ENCODE assay signal across 5 worm cellular contexts in the genomic region with DNA sequence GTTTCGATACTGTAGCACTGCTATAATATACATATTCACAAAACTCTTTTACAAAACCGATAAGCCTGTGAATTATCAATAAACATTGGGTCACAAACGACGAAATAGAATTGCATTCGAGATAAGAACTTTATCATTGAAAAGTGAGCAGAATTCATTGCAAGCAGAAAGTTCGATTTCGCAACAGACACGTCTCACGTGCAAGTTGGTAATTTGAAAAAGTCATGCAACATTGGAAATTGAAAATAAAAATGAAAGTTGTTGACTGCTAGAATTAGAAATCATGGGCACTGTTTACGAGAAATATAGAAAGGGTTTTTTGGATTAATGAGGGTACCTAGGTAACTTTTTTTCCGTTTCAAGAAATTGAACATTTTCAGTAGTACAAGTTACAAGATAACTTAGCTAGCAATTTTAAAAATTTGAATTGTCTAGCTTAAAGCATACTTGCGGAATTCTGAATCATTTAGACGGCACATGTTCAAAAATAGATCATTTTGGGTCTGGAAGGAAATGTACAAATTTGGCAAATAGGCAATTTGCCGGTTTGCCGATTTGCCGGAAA.
TF ChIP-seq lines count a peak whose summit lies in the region.

No protein-coding gene starts in this region.

TF ChIP-seq in whole organism, L1 larva, 84 proteins besides CTCF, POLR2A, EP300 and RAD21 (continued from another document and continues in another):
- no peak for TF ChIP-seq hlh-4 (tag; optimal IDR thresholded peaks at IDR 0.05; lab: Kevin White, UChicago)
- no peak for TF ChIP-seq ceh-63 (GFP tag; optimal IDR thresholded peaks at IDR 0.05; lab: Kevin White, UChicago)
- TF ChIP-seq nhr-84 (tag; optimal IDR thresholded peaks at IDR 0.05; lab: Kevin White, UChicago), result no peak
- TF ChIP-seq unc-30 (tag; optimal IDR thresholded peaks at IDR 0.05; lab: Kevin White, UChicago), result no peak
- 0 out of 2 replicates have a peak, but pooled peaks have one; percentile 30 for TF ChIP-seq grh-1 (GFP tag; IDR thresholded peaks at IDR 0.05; lab: Robert Waterston, UW)
- peak; percentile 46 for TF ChIP-seq blmp-1 (tag; optimal IDR thresholded peaks at IDR 0.05; lab: Kevin White, UChicago)
- no peak for TF ChIP-seq unc-86 (tag; optimal IDR thresholded peaks at IDR 0.05; lab: Kevin White, UChicago)
- no peak for TF ChIP-seq hlh-17 (GFP tag; optimal IDR thresholded peaks at IDR 0.05; lab: Kevin White, UChicago; ENCODE audit: borderline replicate concordance)
- TF ChIP-seq pag-3 (tag; optimal IDR thresholded peaks at IDR 0.05; lab: Kevin White, UChicago; ENCODE audit: borderline replicate concordance, insufficient read depth), result no peak
- peak in 1 of 3 experiments; percentile 7 for TF ChIP-seq dpl-1 (GFP tag; optimal IDR thresholded peaks at IDR 0.05; lab: Kevin White, UChicago)
- no peak for TF ChIP-seq dsc-1 (tag; optimal IDR thresholded peaks at IDR 0.05; lab: Kevin White, UChicago)
- peak; percentile 71 for TF ChIP-seq nhr-90 (tag; optimal IDR thresholded peaks at IDR 0.05; lab: Kevin White, UChicago; ENCODE audit: poor library complexity)
- TF ChIP-seq xbp-1 (tag; optimal IDR thresholded peaks at IDR 0.05; lab: Kevin White, UChicago), result no peak
- no peak for TF ChIP-seq F16B12.6 (tag; optimal IDR thresholded peaks at IDR 0.05; lab: Kevin White, UChicago)
- no peak for TF ChIP-seq irx-1 (tag; optimal IDR thresholded peaks at IDR 0.05; lab: Kevin White, UChicago)
- no peak for TF ChIP-seq sptf-1 (tag; optimal IDR thresholded peaks at IDR 0.05; lab: Kevin White, UChicago)
- peak in 1 of 2 experiments; percentile 16 for TF ChIP-seq efl-1 (optimal IDR thresholded peaks at IDR 0.05; lab: Kevin White, UChicago)
- peak in 1 of 2 experiments; percentile 67 for TF ChIP-seq efl-1 (GFP tag; optimal IDR thresholded peaks at IDR 0.05 in 1 of 2; lab: Kevin White, UChicago)
- TF ChIP-seq snpc-4 (tag; optimal IDR thresholded peaks at IDR 0.05; lab: Kevin White, UChicago), result peak; percentile 37
- TF ChIP-seq ces-1 (GFP tag; optimal IDR thresholded peaks at IDR 0.05; lab: Kevin White, UChicago), result no peak
- TF ChIP-seq fkh-8 (tag; optimal IDR thresholded peaks at IDR 0.05; lab: Kevin White, UChicago), result peak; percentile 72
- peak; percentile 76 for TF ChIP-seq zip-4 (GFP tag; optimal IDR thresholded peaks at IDR 0.05; lab: Kevin White, UChicago)
- no peak for TF ChIP-seq lin-13 (GFP tag; optimal IDR thresholded peaks at IDR 0.05; lab: Kevin White, UChicago)
- no peak for TF ChIP-seq nhr-76 (tag; optimal IDR thresholded peaks at IDR 0.05; lab: Kevin White, UChicago)

TF ChIP-seq in whole organism, L2 larva, 48 proteins besides CTCF, POLR2A, EP300 and RAD21 (continued from another document):
- TF ChIP-seq nhr-129 (tag; optimal IDR thresholded peaks at IDR 0.05; lab: Kevin White, UChicago) (peak; percentile 85), gmeb-1 (tag; optimal IDR thresholded peaks at IDR 0.05; lab: Kevin White, UChicago) (peak; percentile 70), ztf-1 (GFP tag; conservative IDR thresholded peaks at IDR 0.05; lab: Robert Waterston, UW) (no peak), blmp-1 (tag; optimal IDR thresholded peaks at IDR 0.05; lab: Kevin White, UChicago; ENCODE audit: insufficient read depth) (peak; percentile 37), mbf-1 (tag; optimal IDR thresholded peaks at IDR 0.05; lab: Kevin White, UChicago) (no peak), sem-4 (tag; optimal IDR thresholded peaks at IDR 0.05; lab: Kevin White, UChicago) (no peak), unc-55 (GFP tag; optimal IDR thresholded peaks at IDR 0.05; lab: Kevin White, UChicago) (peak; percentile 18)

TF ChIP-seq in whole organism, L3 larva, 47 proteins besides CTCF, POLR2A, EP300 and RAD21 (continued from another document):
- TF ChIP-seq nhr-23 (tag; optimal IDR thresholded peaks at IDR 0.05; lab: Kevin White, UChicago) (peak; percentile 17), ceh-9 (tag; optimal IDR thresholded peaks at IDR 0.05; lab: Kevin White, UChicago) (no peak), eor-1 (tag; optimal IDR thresholded peaks at IDR 0.05; lab: Kevin White, UChicago) (no peak), egl-27 (tag; optimal IDR thresholded peaks at IDR 0.05; lab: Kevin White, UChicago) (no peak)
TF ChIP-seq in whole organism, L3 larva: peak in this region for 15.

TF ChIP-seq in whole organism, L4 larva, 104 proteins besides CTCF, POLR2A, EP300 and RAD21 (continued from another document):
- TF ChIP-seq lin-15B (tag; optimal IDR thresholded peaks at IDR 0.05; lab: Kevin White, UChicago), result no peak
- TF ChIP-seq lin-38 (GFP tag; IDR thresholded peaks at IDR 0.05; lab: Robert Waterston, UW), result peak; percentile 37; the same call in 1 of the 2 replicates
- peak; percentile 97 for TF ChIP-seq dve-1 (tag; optimal IDR thresholded peaks at IDR 0.05; lab: Kevin White, UChicago; ENCODE audit: insufficient read depth)
- peak; percentile 81 for TF ChIP-seq fos-1 (tag; optimal IDR thresholded peaks at IDR 0.05; lab: Kevin White, UChicago)
- TF ChIP-seq gei-8 (GFP tag; optimal IDR thresholded peaks at IDR 0.05; lab: Kevin White, UChicago), result peak; percentile 58
- TF ChIP-seq pqm-1 (tag; optimal IDR thresholded peaks at IDR 0.05; lab: Kevin White, UChicago), result peak; percentile 95
- TF ChIP-seq php-3 (GFP tag; IDR thresholded peaks at IDR 0.05; lab: Robert Waterston, UW), result peak; percentile 82
- no peak for TF ChIP-seq pha-4 (GFP tag; IDR thresholded peaks at IDR 0.05; lab: Robert Waterston, UW)
- peak; percentile 28 for TF ChIP-seq pha-4 (tag; optimal IDR thresholded peaks at IDR 0.05; lab: Kevin White, UChicago)
- peak; percentile 68 to 94 for TF ChIP-seq hif-1 (tag; optimal IDR thresholded peaks at IDR 0.05; lab: Kevin White, UChicago)
- TF ChIP-seq Y48G9A.11 (GFP tag; IDR thresholded peaks at IDR 0.05; lab: Robert Waterston, UW), result no peak
- TF ChIP-seq T20F7.1 (GFP tag; optimal IDR thresholded peaks at IDR 0.05; lab: Kevin White, UChicago), result peak; percentile 81
- peak; percentile 17; the same call in 1 of the 2 replicates for TF ChIP-seq vab-7 (GFP tag; IDR thresholded peaks at IDR 0.05; lab: Robert Waterston, UW)
- 0 out of 2 replicates have a peak, but pooled peaks have one; percentile 8 for TF ChIP-seq dmd-8 (GFP tag; IDR thresholded peaks at IDR 0.05; lab: Robert Waterston, UW)
- TF ChIP-seq lsy-2 (tag; optimal IDR thresholded peaks at IDR 0.05; lab: Kevin White, UChicago), result peak; percentile 41 to 75
- no peak for TF ChIP-seq attf-4 (tag; optimal IDR thresholded peaks at IDR 0.05; lab: Kevin White, UChicago)
- TF ChIP-seq lin-29 (GFP tag; IDR thresholded peaks at IDR 0.05; lab: Robert Waterston, UW), result no peak
- peak; percentile 12 for TF ChIP-seq jun-1 (tag; optimal IDR thresholded peaks at IDR 0.05; lab: Kevin White, UChicago)
- peak; percentile 66 for TF ChIP-seq arid-1 (GFP tag; conservative IDR thresholded peaks at IDR 0.05; lab: Robert Waterston, UW)
- peak; percentile 65; the same call in 1 of the 2 replicates for TF ChIP-seq saeg-2 (GFP tag; IDR thresholded peaks at IDR 0.05; lab: Robert Waterston, UW)
- TF ChIP-seq nhr-28 (tag; optimal IDR thresholded peaks at IDR 0.05; lab: Kevin White, UChicago), result peak; percentile 98
- TF ChIP-seq Y105C5A.15 (GFP tag; IDR thresholded peaks at IDR 0.05; lab: Robert Waterston, UW), result peak; percentile 64; the same call in 1 of the 2 replicates
- peak; percentile 78 for TF ChIP-seq T26A8.4 (GFP tag; IDR thresholded peaks at IDR 0.05; lab: Robert Waterston, UW)
- 0 out of 2 replicates have a peak, but pooled peaks have one; percentile 63 for TF ChIP-seq zfp-3 (GFP tag; conservative IDR thresholded peaks at IDR 0.05; lab: Robert Waterston, UW)

TF ChIP-seq in whole organism, young adult, 124 proteins besides CTCF, POLR2A, EP300 and RAD21 (continued from another document):
- TF ChIP-seq die-1 (tag; optimal IDR thresholded peaks at IDR 0.05; lab: Kevin White, UChicago) (no peak), attf-3 (GFP tag; conservative IDR thresholded peaks at IDR 0.05; lab: Robert Waterston, UW) (no peak), snpc-4 (GFP tag; optimal IDR thresholded peaks at IDR 0.05; lab: Kevin White, UChicago) (no peak), snpc-4 (tag; optimal IDR thresholded peaks at IDR 0.05; lab: Kevin White, UChicago) (peak in 3 of 4 experiments; percentile 35 to 66 (median 41)), egl-18 (GFP tag; IDR thresholded peaks at IDR 0.05; lab: Robert Waterston, UW) (no peak), sdz-38 (tag; optimal IDR thresholded peaks at IDR 0.05; lab: Kevin White, UChicago) (peak; percentile 51)
TF ChIP-seq in whole organism, young adult: peak in this region for 39.
